Worm (Caenorhabditis elegans) whole organism, midembryonic: Measurements from ENCODE around the gene srg-48.

Experiments
- T22C8.4 ChIP-seq: fragments of 200-800 bp; sonication (Bioruptor generic); IDR thresholded peaks from 2 replicates; pipeline ENCODE4 v1.3.6; 2022; ENCODE audit warnings: missing genetic modification characterization, missing compliant biosample characterization
- cog-1 ChIP-seq: sonication (generic microtip); optimal IDR thresholded peaks from 2 replicates; lab custom pipeline; 2016; ENCODE audit warnings: missing genetic modification characterization, missing compliant biosample characterization
- flt-1 ChIP-seq: fragments of 200-800 bp; sonication (Bioruptor generic); IDR thresholded peaks from 2 replicates; pipeline ENCODE4 v1.3.6; 2022; ENCODE audit warnings: missing genetic modification characterization, missing compliant biosample characterization
- med-1 ChIP-seq: sonication (generic microtip); optimal IDR thresholded peaks from 2 replicates; lab custom pipeline; 2017; ENCODE audit warnings: missing genetic modification characterization, mild to moderate bottlenecking, missing compliant biosample characterization, antibody characterized with exemption, missing genetic modification reagents; ENCODE audit not compliant: insufficient read depth
- ref-1 ChIP-seq: fragments of 200-800 bp; sonication (Bioruptor generic); conservative IDR thresholded peaks from 2 replicates; pipeline ENCODE4 v1.3.6; 2022; ENCODE audit warnings: missing genetic modification reagents, missing genetic modification characterization, missing compliant biosample characterization
- tab-1 ChIP-seq: fragments of 200-800 bp; sonication (Bioruptor generic); IDR thresholded peaks from 2 replicates; pipeline ENCODE4 v1.3.6; 2022; ENCODE audit warnings: missing genetic modification characterization, missing compliant biosample characterization
- ztf-29 ChIP-seq: fragments of 200-800 bp; sonication (Bioruptor generic); IDR thresholded peaks from 2 replicates; pipeline ENCODE4 v1.3.6; 2022; ENCODE audit warnings: missing genetic modification reagents, missing genetic modification characterization, missing compliant biosample characterization

- TF ChIP-seq ztf-29 (no peak), cog-1 (tag; lab: Kevin White, UChicago) (no peak), flt-1 (GFP tag; lab: Robert Waterston, UW) (no peak), ref-1 (GFP tag; lab: Robert Waterston, UW) (no peak), T22C8.4 (no peak), med-1 (GFP tag; lab: Kevin White, UChicago) (no peak), tab-1 (GFP tag; lab: Robert Waterston, UW) (no peak)
Measured at ce11 chrIV:7047762-7048178, 24.4 kb upstream of the srg-48 start.
